Fruit fly (Drosophila melanogaster) whole organism, embryonic: Measurements from ENCODE around the gene Mettl2.

ENCODE experiments used
- Abd-B ChIP-seq: fragments of 200-800 bp; sonication (Bioruptor generic); optimal IDR thresholded peaks from 2 replicates; lab custom pipeline; 2018; ENCODE audit warnings: missing biosample characterization, mild to moderate bottlenecking, missing genetic modification characterization, moderate library complexity
- C15 ChIP-seq: fragments of 200-800 bp; sonication (Bioruptor generic); IDR thresholded peaks from 3 replicates; pipeline ENCODE4 v1.3.6; 2022; ENCODE audit warnings: missing biosample characterization, missing genetic modification characterization
- CG10209 ChIP-seq: fragments of 200-800 bp; sonication (Bioruptor generic); optimal IDR thresholded peaks from 3 replicates; lab custom pipeline; 2017; ENCODE audit warnings: missing biosample characterization, mild to moderate bottlenecking, missing genetic modification characterization, missing genetic modification reagents
- CG10366 ChIP-seq: fragments of 200-800 bp; sonication (Bioruptor generic); IDR thresholded peaks from 2 replicates; pipeline ENCODE4 v1.3.6; 2022; ENCODE audit warnings: missing biosample characterization, missing genetic modification characterization
- CG13123 ChIP-seq: fragments of 200-800 bp; sonication (Bioruptor generic); optimal IDR thresholded peaks from 2 replicates; lab custom pipeline; 2016; ENCODE audit warnings: missing biosample characterization, missing genetic modification characterization
- CG14710 ChIP-seq: fragments of 200-800 bp; sonication (Bioruptor generic); optimal IDR thresholded peaks from 3 replicates; lab custom pipeline; 2019; ENCODE audit warnings: missing biosample characterization, mild to moderate bottlenecking, missing genetic modification characterization, moderate library complexity
- CG15011 ChIP-seq: fragments of 200-800 bp; sonication (Bioruptor generic); optimal IDR thresholded peaks from 3 replicates; lab custom pipeline; 2018; ENCODE audit warnings: missing biosample characterization, mild to moderate bottlenecking, missing genetic modification characterization
- CG15696 ChIP-seq: fragments of 200-800 bp; sonication (Bioruptor generic); optimal IDR thresholded peaks from 2 replicates; lab custom pipeline; 2019; ENCODE audit warnings: missing biosample characterization, mild to moderate bottlenecking, missing genetic modification characterization, moderate library complexity
- CG1832 ChIP-seq: fragments of 200-800 bp; sonication (Bioruptor generic); optimal IDR thresholded peaks from 2 replicates; lab custom pipeline; 2017; ENCODE audit warnings: missing biosample characterization, mild to moderate bottlenecking, missing genetic modification characterization, inconsistent platforms
- CG2875 ChIP-seq: fragments of 200-800 bp; sonication (Bioruptor generic); optimal IDR thresholded peaks from 2 replicates; lab custom pipeline; 2017; ENCODE audit warnings: missing biosample characterization, mild to moderate bottlenecking, missing genetic modification characterization, missing genetic modification reagents
- CG31365 ChIP-seq: fragments of 200-800 bp; sonication (Bioruptor generic); optimal IDR thresholded peaks from 2 replicates; lab custom pipeline; 2018; ENCODE audit warnings: missing biosample characterization, mild to moderate bottlenecking, missing genetic modification characterization
- CG3163 ChIP-seq: fragments of 200-800 bp; sonication (Bioruptor generic); optimal IDR thresholded peaks from 3 replicates; lab custom pipeline; 2016; ENCODE audit warnings: missing biosample characterization, missing genetic modification characterization
- CG32767 ChIP-seq: fragments of 200-800 bp; sonication (Bioruptor generic); IDR thresholded peaks from 2 replicates; pipeline ENCODE4 v1.3.6; 2022; ENCODE audit warnings: missing biosample characterization, missing genetic modification characterization
- CG3847 ChIP-seq: fragments of 200-800 bp; sonication (Bioruptor generic); IDR thresholded peaks from 2 replicates; pipeline ENCODE4 v1.3.6; 2022; ENCODE audit warnings: missing biosample characterization, missing genetic modification characterization
- CG4730 ChIP-seq: fragments of 200-800 bp; sonication (Bioruptor generic); IDR thresholded peaks from 2 replicates; pipeline ENCODE4 v1.3.6; 2022; ENCODE audit warnings: missing biosample characterization, missing genetic modification characterization
- CG7786 ChIP-seq: fragments of 200-800 bp; sonication (Bioruptor generic); optimal IDR thresholded peaks from 2 replicates; lab custom pipeline; 2016; ENCODE audit warnings: missing biosample characterization, missing genetic modification characterization
- CG7839 ChIP-seq: fragments of 200-800 bp; sonication (Bioruptor generic); optimal IDR thresholded peaks from 3 replicates; lab custom pipeline; 2018; ENCODE audit warnings: missing biosample characterization, mild to moderate bottlenecking, missing genetic modification characterization, moderate library complexity
- CG7963 ChIP-seq: fragments of 200-800 bp; sonication (Bioruptor generic); IDR thresholded peaks from 3 replicates; pipeline ENCODE4 v1.3.6; 2022; ENCODE audit warnings: missing biosample characterization, missing genetic modification characterization; ENCODE audit not compliant: partially characterized antibody
- CG8290 ChIP-seq, 3 experiments: fragments of 200-800 bp; sonication (Bioruptor generic); optimal IDR thresholded peaks; 2 replicates each; lab custom pipeline; 2016 to 2019; ENCODE audit warnings: missing biosample characterization in 3 of 3, missing genetic modification characterization in 3 of 3, mild to moderate bottlenecking in 2 of 3, moderate library complexity in 1 of 3
- Dfd ChIP-seq, 2 experiments: fragments of >200 bp; optimal IDR thresholded peaks; 2 replicates each; lab custom pipeline; 2017; ENCODE audit warnings: missing biosample characterization in 2 of 2, missing genetic modification characterization in 2 of 2
- Gsc ChIP-seq: fragments of 200-800 bp; sonication (Bioruptor generic); IDR thresholded peaks from 2 replicates; pipeline ENCODE4 v1.3.6; 2022; ENCODE audit warnings: missing biosample characterization, missing genetic modification characterization
- Gug ChIP-seq: fragments of 200-800 bp; sonication (Bioruptor generic); IDR thresholded peaks from 4 replicates; pipeline ENCODE4 v1.3.6; 2022; ENCODE audit warnings: missing biosample characterization, missing genetic modification characterization
- HmgZ ChIP-seq: fragments of 200-800 bp; sonication (Bioruptor generic); optimal IDR thresholded peaks from 2 replicates; lab custom pipeline; 2018; ENCODE audit warnings: missing biosample characterization, mild to moderate bottlenecking, missing genetic modification characterization
- Jarid2 ChIP-seq: fragments of 200-800 bp; sonication (Bioruptor generic); optimal IDR thresholded peaks from 3 replicates; lab custom pipeline; 2017; ENCODE audit warnings: mild to moderate bottlenecking, missing biosample characterization, missing genetic modification reagents, missing genetic modification characterization
- Mrtf ChIP-seq: fragments of 200-800 bp; sonication (Bioruptor generic); IDR thresholded peaks from 3 replicates; pipeline ENCODE4 v1.3.6; 2022; ENCODE audit warnings: missing biosample characterization, missing genetic modification characterization
- NK7.1 ChIP-seq: fragments of 200-800 bp; sonication (Bioruptor generic); optimal IDR thresholded peaks from 3 replicates; lab custom pipeline; 2016; ENCODE audit warnings: missing biosample characterization, missing genetic modification characterization
- Tbp ChIP-seq: fragments of >200 bp; optimal IDR thresholded peaks from 2 replicates; lab custom pipeline; 2018; ENCODE audit warnings: missing biosample characterization, missing genetic modification characterization
- Trl ChIP-seq, 3 experiments: fragments of >200 bp in 2 of 3; fragments of 200-800 bp in 1 of 3; sonication (Bioruptor generic) in 1 of 3; optimal IDR thresholded peaks; 2 replicates in 1 of 3; 3 replicates in 2 of 3; lab custom pipeline; 2016 to 2017; ENCODE audit warnings: missing biosample characterization in 1 of 3, missing genetic modification characterization in 1 of 3
- bsh ChIP-seq, 2 experiments: fragments of 200-800 bp; sonication (Bioruptor generic); optimal IDR thresholded peaks; 2 replicates each; lab custom pipeline; 2017 to 2018; ENCODE audit warnings: mild to moderate bottlenecking in 2 of 2, missing biosample characterization in 2 of 2, missing genetic modification characterization in 2 of 2, moderate library complexity in 1 of 2
- chif ChIP-seq, 2 experiments: fragments of 200-800 bp; sonication (Bioruptor generic); optimal IDR thresholded peaks; 3 replicates each; lab custom pipeline; 2016; ENCODE audit warnings: missing biosample characterization in 2 of 2, missing genetic modification characterization in 2 of 2
- dati ChIP-seq: fragments of 200-800 bp; sonication (Bioruptor generic); IDR thresholded peaks from 2 replicates; pipeline ENCODE4 v1.3.6; 2022; ENCODE audit warnings: missing biosample characterization, missing genetic modification characterization
- disco-r ChIP-seq: fragments of 200-800 bp; sonication (Bioruptor generic); optimal IDR thresholded peaks from 2 replicates; lab custom pipeline; 2016; ENCODE audit warnings: missing biosample characterization, missing genetic modification characterization
- dmrt99B ChIP-seq: fragments of 200-800 bp; sonication (Bioruptor generic); optimal IDR thresholded peaks from 2 replicates; lab custom pipeline; 2018; ENCODE audit warnings: missing biosample characterization, mild to moderate bottlenecking, missing genetic modification characterization, moderate library complexity
- dpn ChIP-seq, 2 experiments: fragments of 200-800 bp; sonication (Bioruptor generic); optimal IDR thresholded peaks; 3 replicates each; lab custom pipeline; 2016; ENCODE audit warnings: missing biosample characterization in 2 of 2, missing genetic modification characterization in 2 of 2
- fd102C ChIP-seq: fragments of 200-800 bp; sonication (Bioruptor generic); optimal IDR thresholded peaks from 2 replicates; lab custom pipeline; 2018; ENCODE audit warnings: missing biosample characterization, mild to moderate bottlenecking, missing genetic modification characterization, moderate library complexity
- ftz-f1 ChIP-seq: fragments of 200-800 bp; sonication (Bioruptor generic); optimal IDR thresholded peaks from 2 replicates; lab custom pipeline; 2016; ENCODE audit warnings: missing biosample characterization, missing genetic modification characterization
- gsb-n ChIP-seq: fragments of 200-800 bp; sonication (Bioruptor generic); optimal IDR thresholded peaks from 3 replicates; lab custom pipeline; 2018; ENCODE audit warnings: missing biosample characterization, mild to moderate bottlenecking, missing genetic modification characterization
- insv ChIP-seq, 2 experiments: fragments of 200-800 bp; sonication (Bioruptor generic); optimal IDR thresholded peaks; 3 replicates each; lab custom pipeline; 2016 to 2018; ENCODE audit warnings: missing biosample characterization in 2 of 2, missing genetic modification characterization in 2 of 2
- kni ChIP-seq: fragments of 200-800 bp; sonication (Bioruptor generic); optimal IDR thresholded peaks from 3 replicates; lab custom pipeline; 2017; ENCODE audit warnings: mild to moderate bottlenecking, missing biosample characterization, missing genetic modification reagents, missing genetic modification characterization
- pros ChIP-seq: fragments of 200-800 bp; sonication (Bioruptor generic); optimal IDR thresholded peaks from 3 replicates; lab custom pipeline; 2019; ENCODE audit warnings: missing biosample characterization, mild to moderate bottlenecking, missing genetic modification characterization, moderate library complexity
- pzg ChIP-seq: fragments of 200-800 bp; sonication (Bioruptor generic); optimal IDR thresholded peaks from 3 replicates; lab custom pipeline; 2018; ENCODE audit warnings: missing biosample characterization, mild to moderate bottlenecking, missing genetic modification characterization, moderate library complexity
- row ChIP-seq: fragments of 200-800 bp; sonication (Bioruptor generic); IDR thresholded peaks from 3 replicates; pipeline ENCODE4 v1.3.6; 2022; ENCODE audit warnings: missing biosample characterization, missing genetic modification characterization
- stwl ChIP-seq: fragments of 200-800 bp; sonication (Bioruptor generic); optimal IDR thresholded peaks from 3 replicates; lab custom pipeline; 2018; ENCODE audit warnings: missing biosample characterization, mild to moderate bottlenecking, missing genetic modification characterization, moderate library complexity
- tin ChIP-seq: fragments of 200-800 bp; sonication (Bioruptor generic); optimal IDR thresholded peaks from 3 replicates; lab custom pipeline; 2016; ENCODE audit warnings: missing biosample characterization, missing genetic modification characterization
- tna ChIP-seq: fragments of 200-800 bp; sonication (Bioruptor generic); IDR thresholded peaks from 2 replicates; pipeline ENCODE4 v1.3.6; 2022; ENCODE audit warnings: missing biosample characterization, missing genetic modification characterization; ENCODE audit not compliant: partially characterized antibody
- vvl ChIP-seq: fragments of 200-800 bp; sonication (Bioruptor generic); IDR thresholded peaks from 2 replicates; pipeline ENCODE4 v1.3.6; 2022; ENCODE audit warnings: missing biosample characterization, missing genetic modification characterization
- wor ChIP-seq: fragments of 200-800 bp; sonication (Bioruptor generic); IDR thresholded peaks from 2 replicates; pipeline ENCODE4 v1.3.6; 2022; ENCODE audit warnings: missing biosample characterization, missing genetic modification characterization
- z ChIP-seq: fragments of 200-800 bp; sonication (Bioruptor generic); IDR thresholded peaks from 3 replicates; pipeline ENCODE4 v1.3.6; 2022; ENCODE audit warnings: missing biosample characterization, missing genetic modification characterization
- zf30C ChIP-seq: fragments of 200-800 bp; sonication (Bioruptor generic); optimal IDR thresholded peaks from 3 replicates; lab custom pipeline; 2018; ENCODE audit warnings: missing biosample characterization, mild to moderate bottlenecking, missing genetic modification characterization

The Mettl2 gene

DNA sequence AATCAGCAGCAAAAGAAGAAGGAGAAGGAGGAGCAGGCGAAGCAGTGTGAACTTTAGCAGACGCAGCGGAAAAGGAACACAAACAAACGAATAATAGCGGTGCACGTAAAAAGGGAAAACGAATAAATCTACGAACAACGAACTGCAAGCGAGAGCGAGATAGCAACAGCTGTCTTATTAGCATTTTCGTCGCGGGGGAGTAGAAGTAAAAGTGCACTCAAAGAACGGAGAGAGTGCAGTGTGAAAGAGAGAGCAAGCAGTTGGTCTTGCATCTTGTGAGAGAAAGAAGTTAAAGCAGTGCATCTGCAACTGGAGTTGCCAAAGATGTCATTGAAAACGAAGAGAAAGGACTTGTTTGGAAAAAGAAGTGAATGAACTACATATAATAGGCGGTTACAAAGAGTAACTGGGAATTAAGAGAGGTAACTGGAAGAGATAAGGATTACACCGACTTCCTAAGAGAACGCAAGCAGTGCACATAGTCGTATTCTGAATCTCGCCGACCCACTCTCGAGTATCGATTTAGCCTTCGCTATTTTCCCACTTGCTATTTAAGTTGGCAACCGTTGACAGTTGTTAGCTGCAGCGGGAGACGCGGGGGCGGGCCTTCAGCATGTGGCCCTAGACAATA, 46.1 kb downstream of the Mettl2 start:
- TF ChIP-seq kni (GFP tag; lab: Kevin White, UChicago) = peak; percentile 19
- TF ChIP-seq CG15011 (GFP tag; lab: Kevin White, UChicago) = no peak
- peak; percentile 11 for TF ChIP-seq Jarid2 (GFP tag; lab: Kevin White, UChicago)
- TF ChIP-seq Mrtf (GFP tag; lab: Robert Waterston, UW) = no peak
- no peak for TF ChIP-seq disco-r
- TF ChIP-seq CG32767 (GFP tag; lab: Robert Waterston, UW) = no peak
- no peak for TF ChIP-seq CG13123
- no peak for TF ChIP-seq dpn (GFP tag; optimal IDR thresholded peaks at IDR 0.05; lab: Kevin White, UChicago)
- TF ChIP-seq CG7963 (GFP tag; lab: Robert Waterston, UW) = 0 out of 3 replicates have a peak, but pooled peaks have one; percentile 8
- no peak for TF ChIP-seq Abd-B (GFP tag; lab: Kevin White, UChicago)
- no peak for TF ChIP-seq tin (GFP tag; lab: Kevin White, UChicago)
- TF ChIP-seq dmrt99B (tag; lab: Kevin White, UChicago) = no peak
- TF ChIP-seq chif (GFP tag; optimal IDR thresholded peaks at IDR 0.05; lab: Kevin White, UChicago) = no peak
- TF ChIP-seq zf30C (GFP tag; lab: Kevin White, UChicago) = no peak
- no peak for TF ChIP-seq CG8290 (GFP tag; optimal IDR thresholded peaks at IDR 0.05; lab: Kevin White, UChicago)
- peak in 1 of 2 experiments; percentile 78 for TF ChIP-seq CG8290 (tag; optimal IDR thresholded peaks at IDR 0.05; lab: Kevin White, UChicago)
- no peak for TF ChIP-seq CG14710 (tag; lab: Kevin White, UChicago)
- TF ChIP-seq CG2875 (GFP tag; lab: Kevin White, UChicago) = no peak
- TF ChIP-seq row (GFP tag; lab: Robert Waterston, UW) = no peak
- peak in 1 of 2 experiments; percentile 14 for TF ChIP-seq bsh (GFP tag; optimal IDR thresholded peaks at IDR 0.05; lab: Kevin White, UChicago)
- no peak for TF ChIP-seq HmgZ (tag; lab: Kevin White, UChicago)
- no peak for TF ChIP-seq ftz-f1 (GFP tag; lab: Kevin White, UChicago)
- TF ChIP-seq CG7786 (GFP tag; lab: Kevin White, UChicago) = no peak
- no peak for TF ChIP-seq Gsc
- TF ChIP-seq pros (GFP tag; lab: Kevin White, UChicago) = peak; percentile 96
- no peak for TF ChIP-seq dati (GFP tag; lab: Robert Waterston, UW)
- no peak for TF ChIP-seq NK7.1 (GFP tag; lab: Kevin White, UChicago)
- no peak for TF ChIP-seq Gug
- peak; percentile 72 for TF ChIP-seq vvl (GFP tag; lab: Robert Waterston, UW)
- TF ChIP-seq z (GFP tag; lab: Robert Waterston, UW) = peak; percentile 94
- TF ChIP-seq CG1832 (GFP tag; lab: Kevin White, UChicago) = peak; percentile 5
- TF ChIP-seq CG7839 = no peak
- TF ChIP-seq CG10366 (GFP tag; lab: Robert Waterston, UW) = no peak
- no peak for TF ChIP-seq CG15696 (tag; lab: Kevin White, UChicago)
- peak in 1 of 2 experiments; percentile 85 for TF ChIP-seq Dfd (GFP tag; optimal IDR thresholded peaks at IDR 0.05; lab: Kevin White, UChicago)
- no peak for TF ChIP-seq gsb-n
- TF ChIP-seq Trl (optimal IDR thresholded peaks at IDR 0.05; lab: Kevin White, UChicago) = peak in 1 of 2 experiments; percentile 86
- no peak for TF ChIP-seq Trl (GFP tag; optimal IDR thresholded peaks at IDR 0.05; lab: Kevin White, UChicago)
- TF ChIP-seq tna = no peak
- TF ChIP-seq Tbp (GFP tag; lab: Kevin White, UChicago) = no peak
- TF ChIP-seq stwl (tag; lab: Kevin White, UChicago) = peak; percentile 27
- TF ChIP-seq pzg (GFP tag; lab: Kevin White, UChicago) = no peak
- TF ChIP-seq fd102C (GFP tag; lab: Kevin White, UChicago) = no peak
- no peak for TF ChIP-seq CG10209 (GFP tag; lab: Kevin White, UChicago)
- TF ChIP-seq insv (GFP tag; optimal IDR thresholded peaks at IDR 0.05; lab: Kevin White, UChicago) = peak in 1 of 2 experiments; percentile 92
- no peak for TF ChIP-seq CG4730 (GFP tag; lab: Robert Waterston, UW)
- TF ChIP-seq wor (GFP tag; lab: Robert Waterston, UW) = no peak
- TF ChIP-seq CG31365 (tag; lab: Kevin White, UChicago) = peak; percentile 94
- no peak for TF ChIP-seq C15 (GFP tag; lab: Robert Waterston, UW)
- TF ChIP-seq CG3847 (GFP tag; lab: Robert Waterston, UW) = no peak
- peak; percentile 95 for TF ChIP-seq CG3163
